Worm (Caenorhabditis elegans) whole organism, mixed stage, embryonic: ENCODE results near the gene fbxb-22.

Experiments used
- nhr-28 ChIP-seq: fragments of 150-350 bp; optimal IDR thresholded peaks from 2 replicates; lab custom pipeline; 2014; ENCODE audit warnings: missing biosample characterization, missing genetic modification characterization
- snpc-4 ChIP-seq: fragments of 150-350 bp; optimal IDR thresholded peaks from 2 replicates; lab custom pipeline; 2014; ENCODE audit warnings: missing biosample characterization, missing genetic modification characterization

DNA sequence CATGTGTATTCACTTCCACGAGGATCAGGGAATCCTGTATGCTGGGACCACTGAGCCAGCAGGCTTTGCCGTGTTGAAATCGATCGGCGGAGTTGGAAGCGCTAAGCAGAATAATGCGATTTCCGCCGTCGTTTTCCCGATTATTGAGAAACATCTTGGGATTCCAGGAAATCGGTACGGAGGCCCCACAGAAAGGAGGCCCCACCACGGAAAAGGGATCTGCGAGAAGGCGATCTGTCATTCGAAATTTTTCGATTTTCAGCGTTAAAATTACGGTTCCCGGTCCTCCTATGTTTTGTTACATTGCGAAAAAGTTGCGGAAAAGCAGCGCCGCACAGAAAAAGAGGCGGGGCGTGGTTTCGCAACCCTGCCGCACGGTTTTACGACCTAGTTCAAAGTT, 35.2 kb downstream of the fbxb-22 start:
- TF ChIP-seq nhr-28 (tag; lab: Kevin White, UChicago) (no peak), snpc-4 (tag; lab: Kevin White, UChicago) (no peak)
